Worm (Caenorhabditis elegans) whole organism, late embryonic: ENCODE data around the gene W04G3.11.

Source experiments
- Y22D7AL.16 ChIP-seq: sonication (generic microtip); optimal IDR thresholded peaks from 2 replicates; lab custom pipeline; 2016; ENCODE audit warnings: missing genetic modification characterization, missing compliant biosample characterization
- ceh-19 ChIP-seq: fragments of 200-800 bp; sonication (Bioruptor generic); optimal IDR thresholded peaks from 2 replicates; lab custom pipeline; 2018; ENCODE audit warnings: mild to moderate bottlenecking, missing genetic modification characterization, missing compliant biosample characterization
- dve-1 ChIP-seq: sonication (generic microtip); optimal IDR thresholded peaks from 2 replicates; lab custom pipeline; 2017; ENCODE audit warnings: antibody characterized with exemption, mild to moderate bottlenecking, missing genetic modification characterization, missing compliant biosample characterization
- nfya-1 ChIP-seq: sonication (generic microtip); optimal IDR thresholded peaks from 2 replicates; lab custom pipeline; 2017; ENCODE audit warnings: missing genetic modification characterization, mild to moderate bottlenecking, missing compliant biosample characterization, antibody characterized with exemption, moderate library complexity
- pqm-1 ChIP-seq: sonication (generic microtip); optimal IDR thresholded peaks from 2 replicates; lab custom pipeline; 2016; ENCODE audit warnings: missing genetic modification characterization, missing compliant biosample characterization
- pros-1 ChIP-seq: fragments of 150-350 bp; optimal IDR thresholded peaks from 2 replicates; lab custom pipeline; 2014; ENCODE audit warnings: missing biosample characterization, missing genetic modification reagents, missing genetic modification characterization
- ref-2 ChIP-seq: sonication (generic microtip); optimal IDR thresholded peaks from 2 replicates; lab custom pipeline; 2016; ENCODE audit warnings: missing genetic modification characterization, missing compliant biosample characterization
- sox-2 ChIP-seq: fragments of 200-800 bp; sonication (Bioruptor generic); IDR thresholded peaks from 2 replicates; pipeline ENCODE4 v1.3.6; 2022; ENCODE audit warnings: missing genetic modification reagents, missing genetic modification characterization, missing compliant biosample characterization
- sox-4 ChIP-seq: sonication (generic microtip); optimal IDR thresholded peaks from 2 replicates; lab custom pipeline; 2017; ENCODE audit warnings: mild to moderate bottlenecking, missing genetic modification characterization, inconsistent platforms, missing compliant biosample characterization
- ztf-16 ChIP-seq: sonication (generic microtip); optimal IDR thresholded peaks from 2 replicates; lab custom pipeline; 2017; ENCODE audit warnings: missing genetic modification characterization, missing compliant biosample characterization

- TF ChIP-seq sox-4 (tag; lab: Kevin White, UChicago), result no peak
- no peak for TF ChIP-seq pqm-1 (tag; lab: Kevin White, UChicago)
- no peak for TF ChIP-seq ref-2 (tag; lab: Kevin White, UChicago)
- no peak for TF ChIP-seq pros-1 (tag; lab: Kevin White, UChicago)
- no peak for TF ChIP-seq ztf-16
- no peak for TF ChIP-seq nfya-1
- no peak for TF ChIP-seq sox-2 (GFP tag; lab: Robert Waterston, UW)
- no peak for TF ChIP-seq Y22D7AL.16 (tag; lab: Kevin White, UChicago)
- no peak for TF ChIP-seq dve-1 (tag; lab: Kevin White, UChicago)
- no peak for TF ChIP-seq ceh-19 (GFP tag; lab: Kevin White, UChicago)
These were observed 18.1 kb downstream of the W04G3.11 start, which contains the start of gene clc-17 for ce11 chrX:11107076-11107475.
